Fruit fly (Drosophila melanogaster): ENCODE data around the gene CG8064.

The CG8064 gene

DNA sequence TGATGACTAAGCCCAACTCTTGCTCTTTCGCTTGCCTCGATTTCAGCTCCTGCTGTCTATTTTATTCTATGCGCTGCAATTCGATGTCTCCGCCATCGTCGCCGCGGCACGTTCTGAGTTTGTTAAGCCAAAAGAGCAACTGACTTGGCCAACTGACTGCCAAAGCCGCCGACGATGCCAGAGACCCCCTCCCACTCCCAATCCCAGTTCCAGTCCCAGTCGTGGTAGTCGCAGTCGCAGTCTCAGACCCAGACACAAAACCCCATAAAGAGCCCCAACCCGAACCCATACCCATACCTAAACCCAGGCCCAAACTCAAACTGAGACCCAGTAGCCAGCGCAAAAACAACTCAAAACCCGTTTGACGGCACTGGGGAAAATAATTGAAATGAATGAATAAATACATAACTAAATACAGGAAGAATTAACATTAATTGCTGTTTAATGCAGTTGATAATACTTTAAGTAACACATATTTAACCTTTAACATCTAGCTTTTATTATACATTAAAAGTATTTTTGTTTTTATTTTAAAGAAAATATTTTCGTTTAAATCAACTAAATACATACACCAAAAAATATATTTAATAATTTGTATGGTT lies 27.4 kb downstream of the CG8064 start (continued):
- peak; percentile 37; the same call in 2 of the 3 replicates for TF ChIP-seq tgo (GFP tag; IDR thresholded peaks at IDR 0.05)
- TF ChIP-seq Rx (GFP tag; IDR thresholded peaks at IDR 0.05), result no peak
- no peak for TF ChIP-seq esg (GFP tag; conservative IDR thresholded peaks at IDR 0.05)
- no peak for TF ChIP-seq CG14710 (tag; optimal IDR thresholded peaks at IDR 0.05)
- no peak for TF ChIP-seq Lim3 (GFP tag; IDR thresholded peaks at IDR 0.05)
- 0 out of 2 replicates have a peak, but pooled peaks have one; percentile 40 for TF ChIP-seq rib (GFP tag; IDR thresholded peaks at IDR 0.05)
- TF ChIP-seq gsb (GFP tag; IDR thresholded peaks at IDR 0.05), result no peak
- no peak for TF ChIP-seq CG6791 (GFP tag; IDR thresholded peaks at IDR 0.05; ENCODE audit: partially characterized antibody)
- no peak for TF ChIP-seq CG2116 (GFP tag; optimal IDR thresholded peaks at IDR 0.05)
- TF ChIP-seq bbx (GFP tag; IDR thresholded peaks at IDR 0.05; ENCODE audit: partially characterized antibody), result peak; percentile 16; the same call in 1 of the 2 replicates
- TF ChIP-seq otp (GFP tag; IDR thresholded peaks at IDR 0.05), result 0 out of 3 replicates have a peak, but pooled peaks have one; percentile 41
- TF ChIP-seq nom (GFP tag; optimal IDR thresholded peaks at IDR 0.05), result no peak
- TF ChIP-seq CG7745 (tag; optimal IDR thresholded peaks at IDR 0.05), result no peak
- TF ChIP-seq CG10321 (GFP tag; IDR thresholded peaks at IDR 0.05), result no peak
- no peak for TF ChIP-seq trem (tag; optimal IDR thresholded peaks at IDR 0.05)
- TF ChIP-seq CG32767 (GFP tag; IDR thresholded peaks at IDR 0.05), result no peak
- no peak for TF ChIP-seq CG11398 (GFP tag; optimal IDR thresholded peaks at IDR 0.05)
- TF ChIP-seq inv (GFP tag; IDR thresholded peaks at IDR 0.05; ENCODE audit: partially characterized antibody), result no peak
- TF ChIP-seq slp2 (GFP tag; optimal IDR thresholded peaks at IDR 0.05), result no peak
- TF ChIP-seq Ets97D (GFP tag; optimal IDR thresholded peaks at IDR 0.05), result no peak
- no peak for TF ChIP-seq CG12219 (GFP tag; optimal IDR thresholded peaks at IDR 0.05)
- TF ChIP-seq nerfin-1 (tag; optimal IDR thresholded peaks at IDR 0.05), result no peak
- TF ChIP-seq da (GFP tag; optimal IDR thresholded peaks at IDR 0.05), result no peak
- TF ChIP-seq cg (GFP tag; optimal IDR thresholded peaks at IDR 0.05), result no peak
- peak; percentile 44 for TF ChIP-seq az2 (GFP tag; optimal IDR thresholded peaks at IDR 0.05)
- no peak for TF ChIP-seq jigr1 (GFP tag; IDR thresholded peaks at IDR 0.05)
- no peak for TF ChIP-seq CG10274 (GFP tag; optimal IDR thresholded peaks at IDR 0.05)
- TF ChIP-seq CG17612 (GFP tag; IDR thresholded peaks at IDR 0.05), result no peak
- TF ChIP-seq eyg (GFP tag; optimal IDR thresholded peaks at IDR 0.05), result no peak
- no peak for TF ChIP-seq Six4 (GFP tag; optimal IDR thresholded peaks at IDR 0.05)
- no peak for TF ChIP-seq CG18476 (GFP tag; optimal IDR thresholded peaks at IDR 0.05)
- TF ChIP-seq CG15269 (tag; optimal IDR thresholded peaks at IDR 0.05), result no peak
- no peak for TF ChIP-seq nau (GFP tag; optimal IDR thresholded peaks at IDR 0.05)
- TF ChIP-seq CG15601 (tag; optimal IDR thresholded peaks at IDR 0.05), result no peak
- no peak for TF ChIP-seq ham (GFP tag; IDR thresholded peaks at IDR 0.05)
- TF ChIP-seq CG7963 (GFP tag; IDR thresholded peaks at IDR 0.05; ENCODE audit: partially characterized antibody), result no peak
- no peak for TF ChIP-seq NC2α (GFP tag; optimal IDR thresholded peaks at IDR 0.05)
- no peak for TF ChIP-seq Stat92E (GFP tag; optimal IDR thresholded peaks at IDR 0.05)
- TF ChIP-seq CG8924 (tag; optimal IDR thresholded peaks at IDR 0.05), result no peak
- no peak for TF ChIP-seq sug (tag; optimal IDR thresholded peaks at IDR 0.05)
- no peak for TF ChIP-seq knrl (GFP tag; IDR thresholded peaks at IDR 0.05; ENCODE audit: partially characterized antibody)
- TF ChIP-seq CG14014 (GFP tag; IDR thresholded peaks at IDR 0.05), result no peak
- TF ChIP-seq Opbp (GFP tag; IDR thresholded peaks at IDR 0.05; ENCODE audit: partially characterized antibody), result no peak
- TF ChIP-seq sens-2 (GFP tag; IDR thresholded peaks at IDR 0.05), result no peak
- TF ChIP-seq Aef1 (GFP tag; IDR thresholded peaks at IDR 0.05), result no peak
- no peak for TF ChIP-seq ind (GFP tag; optimal IDR thresholded peaks at IDR 0.05)
- TF ChIP-seq CG2129 (GFP tag; IDR thresholded peaks at IDR 0.05; ENCODE audit: partially characterized antibody), result no peak
- no peak for TF ChIP-seq Bteb2 (GFP tag; optimal IDR thresholded peaks at IDR 0.05)
- no peak for TF ChIP-seq pzg (GFP tag; optimal IDR thresholded peaks at IDR 0.05)
- TF ChIP-seq Awh (GFP tag; IDR thresholded peaks at IDR 0.05), result no peak

Measured in whole organism, embryonic.